Fruit fly (Drosophila melanogaster) whole organism, embryonic: ENCODE results near the gene CG13313.

Experiments
- Adf1 ChIP-seq: fragments of 200-800 bp; sonication (Bioruptor generic); IDR thresholded peaks from 2 replicates; pipeline ENCODE4 v1.3.6; 2022; ENCODE audit warnings: missing biosample characterization, missing genetic modification characterization
- BEAF-32 ChIP-seq: fragments of 200-800 bp; sonication (Bioruptor generic); optimal IDR thresholded peaks from 3 replicates; lab custom pipeline; 2017; ENCODE audit warnings: missing biosample characterization, missing genetic modification characterization, mild to moderate bottlenecking, moderate library complexity, missing genetic modification reagents
- CG10959 ChIP-seq: fragments of 200-800 bp; sonication (Bioruptor generic); IDR thresholded peaks from 2 replicates; pipeline ENCODE4 v1.3.6; 2022; ENCODE audit warnings: missing biosample characterization, missing genetic modification characterization
- CG13287 ChIP-seq: fragments of 200-800 bp; sonication (Bioruptor generic); IDR thresholded peaks from 2 replicates; pipeline ENCODE4 v1.3.6; 2022; ENCODE audit warnings: missing biosample characterization, missing genetic modification characterization; ENCODE audit not compliant: partially characterized antibody
- CG14050 ChIP-seq: fragments of 200-800 bp; sonication (Bioruptor generic); IDR thresholded peaks from 3 replicates; pipeline ENCODE4 v1.3.6; 2022; ENCODE audit warnings: missing biosample characterization, missing genetic modification characterization
- CG14667 ChIP-seq: fragments of 200-800 bp; sonication (Bioruptor generic); IDR thresholded peaks from 2 replicates; pipeline ENCODE4 v1.3.6; 2022; ENCODE audit warnings: missing biosample characterization, missing genetic modification characterization
- CG14965 ChIP-seq: fragments of 200-800 bp; sonication (Bioruptor generic); optimal IDR thresholded peaks from 2 replicates; lab custom pipeline; 2016; ENCODE audit warnings: missing biosample characterization, missing genetic modification characterization, borderline replicate concordance
- CG15269 ChIP-seq: fragments of 200-800 bp; sonication (Bioruptor generic); optimal IDR thresholded peaks from 2 replicates; lab custom pipeline; 2018; ENCODE audit warnings: missing biosample characterization, mild to moderate bottlenecking, missing genetic modification characterization, moderate library complexity
- CG16813 ChIP-seq: fragments of 200-800 bp; sonication (Bioruptor generic); IDR thresholded peaks from 3 replicates; pipeline ENCODE4 v1.3.6; 2022; ENCODE audit warnings: missing biosample characterization, missing genetic modification characterization; ENCODE audit not compliant: partially characterized antibody
- CG16815 ChIP-seq: fragments of 200-800 bp; sonication (Bioruptor generic); optimal IDR thresholded peaks from 3 replicates; lab custom pipeline; 2017; ENCODE audit warnings: missing biosample characterization, mild to moderate bottlenecking, missing genetic modification characterization
- CG17361 ChIP-seq: fragments of 200-800 bp; sonication (Bioruptor generic); IDR thresholded peaks from 3 replicates; pipeline ENCODE4 v1.3.6; 2022; ENCODE audit warnings: missing biosample characterization, missing genetic modification characterization
- CG17612 ChIP-seq: fragments of 200-800 bp; sonication (Bioruptor generic); IDR thresholded peaks from 2 replicates; pipeline ENCODE4 v1.3.6; 2022; ENCODE audit warnings: missing biosample characterization, missing genetic modification characterization
- CG2875 ChIP-seq: fragments of 200-800 bp; sonication (Bioruptor generic); optimal IDR thresholded peaks from 2 replicates; lab custom pipeline; 2017; ENCODE audit warnings: missing biosample characterization, mild to moderate bottlenecking, missing genetic modification characterization, missing genetic modification reagents
- CG31441 ChIP-seq: fragments of 200-800 bp; sonication (Bioruptor generic); IDR thresholded peaks from 2 replicates; pipeline ENCODE4 v1.3.6; 2022; ENCODE audit warnings: missing biosample characterization, missing genetic modification characterization
- CG34376 ChIP-seq: fragments of 200-800 bp; sonication (Bioruptor generic); optimal IDR thresholded peaks from 2 replicates; lab custom pipeline; 2018; ENCODE audit warnings: missing biosample characterization, mild to moderate bottlenecking, missing genetic modification characterization
- CG43689 ChIP-seq: fragments of 200-800 bp; sonication (Bioruptor generic); IDR thresholded peaks from 2 replicates; pipeline ENCODE4 v1.3.6; 2022; ENCODE audit warnings: missing biosample characterization, missing genetic modification characterization
- CG4404 ChIP-seq: fragments of 200-800 bp; sonication (Bioruptor generic); IDR thresholded peaks from 2 replicates; pipeline ENCODE4 v1.3.6; 2022; ENCODE audit warnings: missing biosample characterization, missing genetic modification characterization
- CG4820 ChIP-seq: fragments of 200-800 bp; sonication (Bioruptor generic); optimal IDR thresholded peaks from 3 replicates; lab custom pipeline; 2016; ENCODE audit warnings: missing biosample characterization, missing genetic modification characterization
- CG7928 ChIP-seq: fragments of 200-800 bp; sonication (Bioruptor generic); optimal IDR thresholded peaks from 2 replicates; lab custom pipeline; 2017; ENCODE audit warnings: missing biosample characterization, mild to moderate bottlenecking, missing genetic modification characterization
- Camta ChIP-seq: fragments of 200-800 bp; sonication (Bioruptor generic); optimal IDR thresholded peaks from 2 replicates; lab custom pipeline; 2016; ENCODE audit warnings: missing biosample characterization, missing genetic modification characterization
- D ChIP-seq, 2 experiments: fragments of 200-800 bp in 1 of 2; fragments of >200 bp in 1 of 2; sonication (Bioruptor generic) in 1 of 2; optimal IDR thresholded peaks; 2 replicates in 1 of 2; 3 replicates in 1 of 2; lab custom pipeline; 2017; ENCODE audit warnings: mild to moderate bottlenecking in 1 of 2, missing biosample characterization in 1 of 2, missing genetic modification characterization in 1 of 2, missing genetic modification reagents in 1 of 2
- Dll ChIP-seq: fragments of 200-800 bp; sonication (Bioruptor generic); IDR thresholded peaks from 4 replicates; pipeline ENCODE4 v1.3.6; 2022; ENCODE audit warnings: missing biosample characterization, missing genetic modification characterization; ENCODE audit not compliant: partially characterized antibody
- Dp ChIP-seq: fragments of 200-800 bp; sonication (Bioruptor generic); optimal IDR thresholded peaks from 2 replicates; lab custom pipeline; 2018; ENCODE audit warnings: missing biosample characterization, mild to moderate bottlenecking, missing genetic modification characterization, moderate library complexity
- Dref ChIP-seq: fragments of 200-800 bp; sonication (Bioruptor generic); IDR thresholded peaks from 2 replicates; pipeline ENCODE4 v1.3.6; 2022; ENCODE audit warnings: missing biosample characterization, missing genetic modification characterization
- E2f2 ChIP-seq: fragments of 200-800 bp; sonication (Bioruptor generic); IDR thresholded peaks from 2 replicates; pipeline ENCODE4 v1.3.6; 2022; ENCODE audit warnings: missing biosample characterization, missing genetic modification characterization
- Myb ChIP-seq: fragments of 200-800 bp; sonication (Bioruptor generic); optimal IDR thresholded peaks from 2 replicates; lab custom pipeline; 2016; ENCODE audit warnings: missing biosample characterization, missing genetic modification characterization
- Pdp1 ChIP-seq, 2 experiments: fragments of 200-800 bp; sonication (Bioruptor generic); optimal IDR thresholded peaks; 3 replicates each; lab custom pipeline; 2016; ENCODE audit warnings: missing biosample characterization in 2 of 2, missing genetic modification characterization in 2 of 2, mild to moderate bottlenecking in 1 of 2, moderate library complexity in 1 of 2
- Sry-δ ChIP-seq: fragments of 200-800 bp; sonication (Bioruptor generic); optimal IDR thresholded peaks from 2 replicates; lab custom pipeline; 2016; ENCODE audit warnings: missing biosample characterization, missing genetic modification characterization
- ato ChIP-seq: fragments of 200-800 bp; sonication (Bioruptor generic); IDR thresholded peaks from 2 replicates; pipeline ENCODE4 v1.3.6; 2022; ENCODE audit warnings: missing biosample characterization, missing genetic modification characterization; ENCODE audit not compliant: partially characterized antibody
- az2 ChIP-seq: fragments of 200-800 bp; sonication (Bioruptor generic); optimal IDR thresholded peaks from 3 replicates; lab custom pipeline; 2016; ENCODE audit warnings: missing biosample characterization, missing genetic modification characterization
- bbx ChIP-seq: fragments of 200-800 bp; sonication (Bioruptor generic); IDR thresholded peaks from 2 replicates; pipeline ENCODE4 v1.3.6; 2022; ENCODE audit warnings: missing biosample characterization, missing genetic modification characterization; ENCODE audit not compliant: partially characterized antibody
- bowl ChIP-seq: fragments of 200-800 bp; sonication (Bioruptor generic); IDR thresholded peaks from 2 replicates; pipeline ENCODE4 v1.3.6; 2022; ENCODE audit warnings: missing biosample characterization, missing genetic modification characterization
- crp ChIP-seq, 2 experiments: fragments of 200-800 bp; sonication (Bioruptor generic); optimal IDR thresholded peaks; 2 replicates in 1 of 2; 3 replicates in 1 of 2; lab custom pipeline; 2017; ENCODE audit warnings: missing biosample characterization in 2 of 2, missing genetic modification characterization in 2 of 2, mild to moderate bottlenecking in 1 of 2, moderate library complexity in 1 of 2
- da ChIP-seq: fragments of 200-800 bp; sonication (Bioruptor generic); optimal IDR thresholded peaks from 2 replicates; lab custom pipeline; 2016; ENCODE audit warnings: missing biosample characterization, missing genetic modification characterization
- fru ChIP-seq: fragments of >200 bp; optimal IDR thresholded peaks from 2 replicates; lab custom pipeline; 2017
- gro ChIP-seq: fragments of 200-800 bp; sonication (Bioruptor generic); optimal IDR thresholded peaks from 2 replicates; lab custom pipeline; 2016; ENCODE audit warnings: missing biosample characterization, missing genetic modification characterization
- kah ChIP-seq: fragments of 200-800 bp; sonication (Bioruptor generic); optimal IDR thresholded peaks from 2 replicates; lab custom pipeline; 2018; ENCODE audit warnings: missing biosample characterization, mild to moderate bottlenecking, missing genetic modification characterization
- nerfin-2 ChIP-seq: fragments of 200-800 bp; sonication (Bioruptor generic); IDR thresholded peaks from 2 replicates; pipeline ENCODE4 v1.3.6; 2022; ENCODE audit warnings: missing biosample characterization, missing genetic modification characterization; ENCODE audit not compliant: partially characterized antibody
- odd ChIP-seq: fragments of 200-800 bp; sonication (Bioruptor generic); optimal IDR thresholded peaks from 2 replicates; lab custom pipeline; 2017; ENCODE audit warnings: missing biosample characterization, mild to moderate bottlenecking, missing genetic modification characterization
- pzg ChIP-seq: fragments of 200-800 bp; sonication (Bioruptor generic); optimal IDR thresholded peaks from 3 replicates; lab custom pipeline; 2018; ENCODE audit warnings: missing biosample characterization, mild to moderate bottlenecking, missing genetic modification characterization, moderate library complexity
- ranshi ChIP-seq: fragments of 200-800 bp; sonication (Bioruptor generic); IDR thresholded peaks from 2 replicates; pipeline ENCODE4 v1.3.6; 2022; ENCODE audit warnings: missing biosample characterization, missing genetic modification characterization
- rib ChIP-seq: fragments of 200-800 bp; sonication (Bioruptor generic); IDR thresholded peaks from 2 replicates; pipeline ENCODE4 v1.3.6; 2022; ENCODE audit warnings: missing biosample characterization, missing genetic modification characterization
- ro ChIP-seq: fragments of 200-800 bp; sonication (Bioruptor generic); IDR thresholded peaks from 2 replicates; pipeline ENCODE4 v1.3.6; 2022; ENCODE audit warnings: missing biosample characterization, missing genetic modification characterization
- scrt ChIP-seq: fragments of 200-800 bp; sonication (Bioruptor generic); optimal IDR thresholded peaks from 2 replicates; lab custom pipeline; 2018; ENCODE audit warnings: missing biosample characterization, mild to moderate bottlenecking, missing genetic modification characterization, moderate library complexity
- trem ChIP-seq: fragments of 200-800 bp; optimal IDR thresholded peaks from 3 replicates; lab custom pipeline; 2019; ENCODE audit warnings: missing biosample characterization, mild to moderate bottlenecking, missing genetic modification characterization, moderate library complexity
- unc-4 ChIP-seq: fragments of 200-800 bp; sonication (Bioruptor generic); IDR thresholded peaks from 2 replicates; pipeline ENCODE4 v1.3.6; 2022; ENCODE audit warnings: missing biosample characterization, missing genetic modification characterization; ENCODE audit not compliant: partially characterized antibody
- wek ChIP-seq: fragments of 200-800 bp; sonication (Bioruptor generic); optimal IDR thresholded peaks from 3 replicates; lab custom pipeline; 2018; ENCODE audit warnings: missing biosample characterization, mild to moderate bottlenecking, missing genetic modification characterization, moderate library complexity
- zen2 ChIP-seq: fragments of 200-800 bp; sonication (Bioruptor generic); IDR thresholded peaks from 3 replicates; pipeline ENCODE4 v1.3.6; 2022; ENCODE audit warnings: missing biosample characterization, missing genetic modification characterization; ENCODE audit not compliant: partially characterized antibody

The CG13313 gene

dm6 chr3L:8964458-8964857 is 5.8 kb downstream of the CG13313 start, which contains the start of gene ValRS-m (continued):
- peak in 1 of 2 experiments; percentile 80 for TF ChIP-seq crp (GFP tag; optimal IDR thresholded peaks at IDR 0.05; lab: Kevin White, UChicago)
- no peak for TF ChIP-seq CG14050 (GFP tag; lab: Robert Waterston, UW)
- peak; percentile 6 for TF ChIP-seq pzg
- 0 out of 2 replicates have a peak, but pooled peaks have one; percentile 20 for TF ChIP-seq unc-4
- TF ChIP-seq Dp (GFP tag; lab: Kevin White, UChicago), result peak; percentile 79
- TF ChIP-seq Dref (GFP tag; lab: Robert Waterston, UW), result peak; percentile 57
- TF ChIP-seq BEAF-32 (GFP tag; lab: Kevin White, UChicago), result peak; percentile 3
- no peak for TF ChIP-seq wek
- TF ChIP-seq nerfin-2 (GFP tag; lab: Robert Waterston, UW), result no peak
- TF ChIP-seq CG17612 (GFP tag; lab: Robert Waterston, UW), result no peak
- TF ChIP-seq CG14667, result no peak
- peak; percentile 36 for TF ChIP-seq trem
- TF ChIP-seq E2f2, result peak; percentile 86
- peak; percentile 53; the same call in 1 of the 2 replicates for TF ChIP-seq bbx (GFP tag; lab: Robert Waterston, UW)
- no peak for TF ChIP-seq zen2 (GFP tag; lab: Robert Waterston, UW)
- TF ChIP-seq Pdp1 (GFP tag; optimal IDR thresholded peaks at IDR 0.05; lab: Kevin White, UChicago), result peak in 1 of 2 experiments; percentile 73
- peak; percentile 47 for TF ChIP-seq Sry-δ
- 0 out of 4 replicates have a peak, but pooled peaks have one; percentile 40 for TF ChIP-seq Dll (GFP tag; lab: Robert Waterston, UW)
- no peak for TF ChIP-seq az2
- TF ChIP-seq fru (lab: Kevin White, UChicago), result no peak
- TF ChIP-seq CG34376 (GFP tag; lab: Kevin White, UChicago), result no peak
- TF ChIP-seq gro (GFP tag; lab: Kevin White, UChicago), result no peak
- TF ChIP-seq odd (GFP tag; lab: Kevin White, UChicago), result no peak
- TF ChIP-seq CG10959 (GFP tag; lab: Robert Waterston, UW), result no peak
- TF ChIP-seq CG4820 (GFP tag; lab: Kevin White, UChicago), result no peak
- no peak for TF ChIP-seq CG14965 (GFP tag; lab: Kevin White, UChicago)
- no peak for TF ChIP-seq ro
- TF ChIP-seq Adf1, result no peak
- no peak for TF ChIP-seq scrt (GFP tag; lab: Kevin White, UChicago)
- no peak for TF ChIP-seq CG31441 (GFP tag; lab: Robert Waterston, UW)

DNA sequence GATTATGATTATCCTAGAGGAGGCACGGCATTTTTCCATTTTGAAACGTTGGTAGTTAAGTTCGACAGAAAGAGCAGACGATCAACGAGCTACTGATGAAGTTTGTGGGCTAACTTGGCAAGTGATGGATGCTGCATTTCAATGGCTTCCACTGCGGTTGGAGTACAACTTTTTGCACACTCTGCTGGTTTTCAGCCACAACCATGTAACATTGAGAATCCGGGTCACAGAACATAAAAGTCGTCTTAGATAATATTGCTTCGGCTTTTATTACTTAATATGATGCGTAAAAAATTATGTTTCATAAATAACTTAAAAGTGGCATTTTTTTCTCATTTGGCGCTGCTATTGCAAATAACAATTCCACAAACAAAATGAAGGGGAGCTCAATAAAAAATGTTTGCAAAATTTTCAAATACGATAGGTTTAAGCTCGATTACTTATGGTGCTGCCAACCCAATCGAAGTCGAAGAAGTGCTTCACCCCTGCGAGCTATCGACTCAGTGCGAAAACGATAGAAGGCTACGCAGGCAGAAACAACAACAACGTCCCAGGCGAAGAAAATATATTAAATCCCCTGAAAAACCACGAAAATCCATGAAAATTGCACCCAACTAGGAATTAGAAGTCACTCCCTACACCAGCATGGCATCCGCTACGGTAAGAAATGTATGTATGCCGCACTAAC is 7.8 kb downstream of the CG13313 start, which contains the start of the genes CG5653 and CG5021:
TSS of gene CG5653 (minus strand) at position 51 of the 688 bp plus-strand sequence.
TSS of gene CG5021 (plus strand) at position 506 of the 688 bp plus-strand sequence.
- TF ChIP-seq CG43689 (no peak), ato (GFP tag; lab: Robert Waterston, UW) (peak; percentile 56), CG16815 (GFP tag; lab: Kevin White, UChicago) (no peak), CG4404 (GFP tag; lab: Robert Waterston, UW) (no peak), CG17361 (no peak), Dp (GFP tag; lab: Kevin White, UChicago) (peak; percentile 95), kah (GFP tag; lab: Kevin White, UChicago) (no peak), CG2875 (GFP tag; lab: Kevin White, UChicago) (no peak), da (no peak), bowl (GFP tag; lab: Robert Waterston, UW) (no peak), rib (GFP tag; lab: Robert Waterston, UW) (peak; percentile 52; the same call in 1 of the 2 replicates), CG16813 (GFP tag; lab: Robert Waterston, UW) (peak; percentile 49; the same call in 1 of the 3 replicates), ranshi (GFP tag; lab: Robert Waterston, UW) (no peak), Camta (GFP tag; lab: Kevin White, UChicago) (no peak), BEAF-32 (GFP tag; lab: Kevin White, UChicago) (peak; percentile 61), CG15269 (tag; lab: Kevin White, UChicago) (no peak), pzg (peak; percentile 87), Dref (GFP tag; lab: Robert Waterston, UW) (peak; percentile 96), CG7928 (GFP tag; lab: Kevin White, UChicago) (peak; percentile 93), Myb (GFP tag; lab: Kevin White, UChicago) (peak; percentile 68), CG13287 (GFP tag; lab: Robert Waterston, UW) (peak; percentile 71), D (optimal IDR thresholded peaks at IDR 0.05; lab: Kevin White, UChicago) (no peak), D (GFP tag; optimal IDR thresholded peaks at IDR 0.05; lab: Kevin White, UChicago) (no peak)
